Fruit fly (Drosophila melanogaster) whole organism, embryonic: ENCODE data around the gene Bgb.

Experiments used
- Bgb ChIP-seq: fragments of 200-800 bp; sonication (Bioruptor generic); IDR thresholded peaks from 2 replicates; pipeline ENCODE4 v1.3.6; 2022; ENCODE audit warnings: missing biosample characterization, missing genetic modification characterization; ENCODE audit not compliant: partially characterized antibody
- BtbVII ChIP-seq: fragments of 200-800 bp; sonication (Bioruptor generic); optimal IDR thresholded peaks from 3 replicates; lab custom pipeline; 2017; ENCODE audit warnings: missing biosample characterization, mild to moderate bottlenecking, missing genetic modification characterization
- Bteb2 ChIP-seq: fragments of 200-800 bp; sonication (Bioruptor generic); optimal IDR thresholded peaks from 2 replicates; lab custom pipeline; 2016; ENCODE audit warnings: missing biosample characterization, missing genetic modification characterization
- CG10431 ChIP-seq: fragments of 200-800 bp; sonication (Bioruptor generic); optimal IDR thresholded peaks from 3 replicates; lab custom pipeline; 2018; ENCODE audit warnings: missing biosample characterization, mild to moderate bottlenecking, missing genetic modification characterization
- CG10979 ChIP-seq: fragments of 200-800 bp; sonication (Bioruptor generic); optimal IDR thresholded peaks from 2 replicates; lab custom pipeline; 2018; ENCODE audit warnings: missing biosample characterization, mild to moderate bottlenecking, missing genetic modification characterization, moderate library complexity
- CG11398 ChIP-seq: fragments of 200-800 bp; sonication (Bioruptor generic); optimal IDR thresholded peaks from 2 replicates; lab custom pipeline; 2016; ENCODE audit warnings: missing biosample characterization, missing genetic modification characterization
- CG11504 ChIP-seq: fragments of 200-800 bp; sonication (Bioruptor generic); optimal IDR thresholded peaks from 3 replicates; lab custom pipeline; 2019; ENCODE audit warnings: missing biosample characterization, mild to moderate bottlenecking, missing genetic modification characterization, moderate library complexity
- CG12071 ChIP-seq: fragments of 200-800 bp; sonication (Bioruptor generic); optimal IDR thresholded peaks from 3 replicates; lab custom pipeline; 2018; ENCODE audit warnings: missing biosample characterization, mild to moderate bottlenecking, missing genetic modification characterization
- CG12104 ChIP-seq: fragments of 200-800 bp; sonication (Bioruptor generic); optimal IDR thresholded peaks from 3 replicates; lab custom pipeline; 2016; ENCODE audit warnings: missing biosample characterization, missing genetic modification characterization
- CG13424 ChIP-seq: fragments of 200-800 bp; sonication (Bioruptor generic); optimal IDR thresholded peaks from 2 replicates; lab custom pipeline; 2019; ENCODE audit warnings: missing biosample characterization, mild to moderate bottlenecking, missing genetic modification characterization, moderate library complexity
- CG15011 ChIP-seq: fragments of 200-800 bp; sonication (Bioruptor generic); optimal IDR thresholded peaks from 3 replicates; lab custom pipeline; 2018; ENCODE audit warnings: missing biosample characterization, mild to moderate bottlenecking, missing genetic modification characterization
- CG1602 ChIP-seq: fragments of 200-800 bp; sonication (Bioruptor generic); optimal IDR thresholded peaks from 3 replicates; lab custom pipeline; 2016; ENCODE audit warnings: missing biosample characterization, missing genetic modification characterization
- CG17912 ChIP-seq: fragments of 200-800 bp; sonication (Bioruptor generic); optimal IDR thresholded peaks from 2 replicates; lab custom pipeline; 2018; ENCODE audit warnings: missing biosample characterization, mild to moderate bottlenecking, missing genetic modification characterization
- CG18599 ChIP-seq: fragments of 200-800 bp; sonication (Bioruptor generic); optimal IDR thresholded peaks from 3 replicates; lab custom pipeline; 2017; ENCODE audit warnings: missing biosample characterization, missing genetic modification characterization, mild to moderate bottlenecking, moderate library complexity, missing genetic modification reagents
- CG6683 ChIP-seq: fragments of 200-800 bp; sonication (Bioruptor generic); optimal IDR thresholded peaks from 2 replicates; lab custom pipeline; 2017; ENCODE audit warnings: missing biosample characterization, mild to moderate bottlenecking, missing genetic modification characterization, missing genetic modification reagents
- CG9609 ChIP-seq: fragments of 200-800 bp; sonication (Bioruptor generic); optimal IDR thresholded peaks from 3 replicates; lab custom pipeline; 2016; ENCODE audit warnings: missing biosample characterization, missing genetic modification characterization
- Dip2 ChIP-seq: fragments of 200-800 bp; sonication (Bioruptor generic); IDR thresholded peaks from 2 replicates; pipeline ENCODE4 v1.3.6; 2022; ENCODE audit warnings: missing biosample characterization, missing genetic modification characterization
- E2f2 ChIP-seq: fragments of 200-800 bp; sonication (Bioruptor generic); IDR thresholded peaks from 2 replicates; pipeline ENCODE4 v1.3.6; 2022; ENCODE audit warnings: missing biosample characterization, missing genetic modification characterization
- ERR ChIP-seq: fragments of 200-800 bp; sonication (Bioruptor generic); optimal IDR thresholded peaks from 2 replicates; lab custom pipeline; 2016; ENCODE audit warnings: missing biosample characterization, missing genetic modification characterization
- Gsc ChIP-seq: fragments of 200-800 bp; sonication (Bioruptor generic); IDR thresholded peaks from 2 replicates; pipeline ENCODE4 v1.3.6; 2022; ENCODE audit warnings: missing biosample characterization, missing genetic modification characterization
- HLH3B ChIP-seq: fragments of 200-800 bp; sonication (Bioruptor generic); IDR thresholded peaks from 2 replicates; pipeline ENCODE4 v1.3.6; 2022; ENCODE audit warnings: missing biosample characterization, missing genetic modification characterization
- Hmr ChIP-seq: fragments of 200-800 bp; sonication (Bioruptor generic); optimal IDR thresholded peaks from 3 replicates; lab custom pipeline; 2017; ENCODE audit warnings: mild to moderate bottlenecking, missing biosample characterization, missing genetic modification reagents, missing genetic modification characterization
- Hr3 ChIP-seq: fragments of 200-800 bp; sonication (Bioruptor generic); optimal IDR thresholded peaks from 3 replicates; lab custom pipeline; 2016; ENCODE audit warnings: missing biosample characterization, missing genetic modification characterization
- Hsf ChIP-seq: fragments of 200-800 bp; sonication (Bioruptor generic); optimal IDR thresholded peaks from 3 replicates; lab custom pipeline; 2016; ENCODE audit warnings: missing biosample characterization, missing genetic modification characterization
- NfI ChIP-seq: fragments of 200-800 bp; sonication (Bioruptor generic); optimal IDR thresholded peaks from 3 replicates; lab custom pipeline; 2018; ENCODE audit warnings: missing biosample characterization, mild to moderate bottlenecking, missing genetic modification characterization, moderate library complexity
- Optix ChIP-seq: fragments of 200-800 bp; sonication (Bioruptor generic); IDR thresholded peaks from 3 replicates; pipeline ENCODE4 v1.3.6; 2022; ENCODE audit warnings: missing biosample characterization, missing genetic modification characterization
- Ptx1 ChIP-seq: fragments of 200-800 bp; sonication (Bioruptor generic); IDR thresholded peaks from 2 replicates; pipeline ENCODE4 v1.3.6; 2022; ENCODE audit warnings: missing biosample characterization, missing genetic modification characterization
- Rx ChIP-seq: fragments of 200-800 bp; sonication (Bioruptor generic); IDR thresholded peaks from 2 replicates; pipeline ENCODE4 v1.3.6; 2022; ENCODE audit warnings: missing biosample characterization, missing genetic modification characterization
- ash1 ChIP-seq: fragments of 200-800 bp; sonication (Bioruptor generic); optimal IDR thresholded peaks from 2 replicates; lab custom pipeline; 2018; ENCODE audit warnings: missing biosample characterization, mild to moderate bottlenecking, missing genetic modification characterization
- bcd ChIP-seq: fragments of 200-800 bp; sonication (Bioruptor generic); optimal IDR thresholded peaks from 2 replicates; lab custom pipeline; 2017; ENCODE audit warnings: missing biosample characterization, mild to moderate bottlenecking, missing genetic modification characterization
- cad ChIP-seq: fragments of >200 bp; optimal IDR thresholded peaks from 2 replicates; lab custom pipeline; 2017; ENCODE audit warnings: missing biosample characterization, missing genetic modification characterization
- caup ChIP-seq: fragments of 200-800 bp; sonication (Bioruptor generic); optimal IDR thresholded peaks from 3 replicates; lab custom pipeline; 2017; ENCODE audit warnings: missing biosample characterization, mild to moderate bottlenecking, missing genetic modification characterization, moderate library complexity; ENCODE audit not compliant: severe bottlenecking
- dpn ChIP-seq, 2 experiments: fragments of 200-800 bp; sonication (Bioruptor generic); optimal IDR thresholded peaks; 3 replicates each; lab custom pipeline; 2016; ENCODE audit warnings: missing biosample characterization in 2 of 2, missing genetic modification characterization in 2 of 2
- emc ChIP-seq: fragments of 200-800 bp; sonication (Bioruptor generic); optimal IDR thresholded peaks from 2 replicates; lab custom pipeline; 2016; ENCODE audit warnings: missing biosample characterization, missing genetic modification characterization
- ewg ChIP-seq: fragments of 200-800 bp; sonication (Bioruptor generic); optimal IDR thresholded peaks from 3 replicates; lab custom pipeline; 2017; ENCODE audit warnings: mild to moderate bottlenecking, missing biosample characterization, missing genetic modification reagents, missing genetic modification characterization
- fd102C ChIP-seq: fragments of 200-800 bp; sonication (Bioruptor generic); optimal IDR thresholded peaks from 2 replicates; lab custom pipeline; 2018; ENCODE audit warnings: missing biosample characterization, mild to moderate bottlenecking, missing genetic modification characterization, moderate library complexity
- fd3F ChIP-seq: fragments of 200-800 bp; sonication (Bioruptor generic); optimal IDR thresholded peaks from 2 replicates; lab custom pipeline; 2018; ENCODE audit warnings: missing biosample characterization, mild to moderate bottlenecking, missing genetic modification characterization, moderate library complexity
- ftz-f1 ChIP-seq: fragments of 200-800 bp; sonication (Bioruptor generic); optimal IDR thresholded peaks from 2 replicates; lab custom pipeline; 2016; ENCODE audit warnings: missing biosample characterization, missing genetic modification characterization
- gce ChIP-seq: fragments of 200-800 bp; sonication (Bioruptor generic); IDR thresholded peaks from 3 replicates; pipeline ENCODE4 v1.3.6; 2022; ENCODE audit warnings: missing biosample characterization, missing genetic modification characterization
- org-1 ChIP-seq: fragments of 200-800 bp; sonication (Bioruptor generic); optimal IDR thresholded peaks from 2 replicates; lab custom pipeline; 2017; ENCODE audit warnings: missing biosample characterization, missing genetic modification characterization
- prd ChIP-seq, 3 experiments: fragments of >200 bp in 2 of 3; fragments of 200-800 bp in 1 of 3; sonication (Bioruptor generic) in 1 of 3; optimal IDR thresholded peaks in 2 of 3; IDR thresholded peaks in 1 of 3; 2 replicates in 2 of 3; 3 replicates in 1 of 3; pipeline versions ENCODE4 v1.3.6 to Lab custom; 2017 to 2022; ENCODE audit warnings: missing biosample characterization in 1 of 3, missing genetic modification characterization in 1 of 3
- pzg ChIP-seq: fragments of 200-800 bp; sonication (Bioruptor generic); optimal IDR thresholded peaks from 3 replicates; lab custom pipeline; 2018; ENCODE audit warnings: missing biosample characterization, mild to moderate bottlenecking, missing genetic modification characterization, moderate library complexity
- row ChIP-seq: fragments of 200-800 bp; sonication (Bioruptor generic); IDR thresholded peaks from 3 replicates; pipeline ENCODE4 v1.3.6; 2022; ENCODE audit warnings: missing biosample characterization, missing genetic modification characterization
- sens ChIP-seq: fragments of 200-800 bp; sonication (Bioruptor generic); peaks from one replicate; lab custom pipeline; 2016; ENCODE audit warnings: missing biosample characterization, missing genetic modification characterization
- sisA ChIP-seq: fragments of 200-800 bp; sonication (Bioruptor generic); IDR thresholded peaks from 2 replicates; pipeline ENCODE4 v1.3.6; 2022; ENCODE audit warnings: missing biosample characterization, missing genetic modification characterization
- so ChIP-seq: fragments of 200-800 bp; sonication (Bioruptor generic); IDR thresholded peaks from 3 replicates; pipeline ENCODE4 v1.3.6; 2022; ENCODE audit warnings: missing biosample characterization, missing genetic modification characterization
- sob ChIP-seq: fragments of 200-800 bp; sonication (Bioruptor generic); IDR thresholded peaks from 2 replicates; pipeline ENCODE4 v1.3.6; 2022; ENCODE audit warnings: missing biosample characterization, missing genetic modification characterization
- tna ChIP-seq: fragments of 200-800 bp; sonication (Bioruptor generic); IDR thresholded peaks from 2 replicates; pipeline ENCODE4 v1.3.6; 2022; ENCODE audit warnings: missing biosample characterization, missing genetic modification characterization; ENCODE audit not compliant: partially characterized antibody
- vfl ChIP-seq: fragments of 200-800 bp; sonication (Bioruptor generic); optimal IDR thresholded peaks from 2 replicates; lab custom pipeline; 2016; ENCODE audit warnings: missing biosample characterization, missing genetic modification characterization
- zfh1 ChIP-seq: fragments of 200-800 bp; sonication (Bioruptor generic); IDR thresholded peaks from 3 replicates; pipeline ENCODE4 v1.3.6; 2022; ENCODE audit warnings: missing biosample characterization, missing genetic modification characterization

Bgb gene

DNA sequence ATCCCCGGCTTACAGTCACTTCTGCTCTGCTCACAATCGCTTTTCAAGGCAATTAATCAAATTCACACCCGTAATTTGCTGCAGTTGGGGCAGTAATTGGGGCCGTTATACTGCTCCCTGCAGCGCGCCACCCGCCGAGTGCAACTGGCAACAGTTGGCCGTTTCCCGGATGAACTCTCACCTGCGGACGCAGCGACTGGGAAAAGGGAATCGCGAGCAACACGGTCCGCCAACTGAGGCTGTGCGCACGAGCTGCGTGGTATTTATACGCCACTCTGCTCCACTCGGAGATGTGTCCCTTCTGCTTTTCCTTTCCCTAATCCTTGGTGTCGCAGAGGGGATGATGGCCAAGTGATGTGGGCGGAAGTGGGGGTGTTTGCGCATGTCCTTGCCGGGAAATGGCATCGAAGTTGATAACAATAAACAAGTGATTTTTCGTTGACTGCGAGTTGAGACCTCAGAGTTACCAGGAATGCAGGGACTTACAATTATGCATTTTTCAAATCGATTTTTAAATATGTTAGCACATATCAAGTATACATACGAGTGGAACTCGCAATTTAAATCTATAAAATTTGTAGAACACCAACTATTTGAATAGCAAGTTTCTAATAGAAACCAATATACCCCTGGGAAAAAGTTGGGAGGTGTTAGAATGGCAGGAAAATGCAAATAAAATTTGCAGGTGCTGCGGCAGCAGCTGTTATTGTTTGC is 10.3 kb upstream of the Bgb start, which contains the start of gene GC (continued):
- TF ChIP-seq CG1602 (GFP tag; lab: Kevin White, UChicago) (no peak), emc (GFP tag; lab: Kevin White, UChicago) (no peak), CG11504 (tag; lab: Kevin White, UChicago) (no peak), CG11398 (GFP tag; lab: Kevin White, UChicago) (no peak), CG15011 (GFP tag; lab: Kevin White, UChicago) (no peak), CG17912 (GFP tag; lab: Kevin White, UChicago) (no peak), CG12071 (GFP tag; lab: Kevin White, UChicago) (no peak), zfh1 (GFP tag; lab: Robert Waterston, UW) (no peak), Bgb (GFP tag; lab: Robert Waterston, UW) (peak; percentile 37; the same call in 1 of the 2 replicates), vfl (GFP tag; lab: Kevin White, UChicago) (no peak), CG13424 (no peak), Hr3 (GFP tag; lab: Kevin White, UChicago) (no peak), Gsc (GFP tag; lab: Robert Waterston, UW) (no peak), HLH3B (GFP tag; lab: Robert Waterston, UW) (peak; percentile 34; the same call in 1 of the 2 replicates), dpn (GFP tag; optimal IDR thresholded peaks at IDR 0.05; lab: Kevin White, UChicago) (peak in 1 of 2 experiments; percentile 16), ftz-f1 (no peak), sisA (GFP tag; lab: Robert Waterston, UW) (peak; percentile 30; the same call in 1 of the 2 replicates), ash1 (GFP tag; lab: Kevin White, UChicago) (no peak), CG9609 (no peak), ERR (GFP tag; lab: Kevin White, UChicago) (no peak), BtbVII (GFP tag; lab: Kevin White, UChicago) (no peak), sens (no peak), pzg (peak; percentile 4), cad (GFP tag; lab: Kevin White, UChicago) (no peak), sob (GFP tag; lab: Robert Waterston, UW) (no peak), ewg (peak; percentile 89), CG18599 (GFP tag; lab: Kevin White, UChicago) (peak; percentile 26), Hmr (GFP tag; lab: Kevin White, UChicago) (peak; percentile 49), row (GFP tag; lab: Robert Waterston, UW) (peak; percentile 75), caup (no peak), Ptx1 (peak; percentile 42; the same call in 1 of the 2 replicates), so (GFP tag; lab: Robert Waterston, UW) (no peak), CG12104 (GFP tag; lab: Kevin White, UChicago) (no peak), CG6683 (GFP tag; lab: Kevin White, UChicago) (no peak), CG10431 (GFP tag; lab: Kevin White, UChicago) (no peak), fd3F (no peak), prd (optimal IDR thresholded peaks at IDR 0.05; lab: Kevin White, UChicago) (no peak), prd (GFP tag; IDR thresholded peaks at IDR 0.05; lab: Robert Waterston, UW) (0 out of 3 replicates have a peak, but pooled peaks have one; percentile 21), gce (no peak), Optix (no peak), Bteb2 (GFP tag; lab: Kevin White, UChicago) (no peak), Rx (GFP tag; lab: Robert Waterston, UW) (no peak), E2f2 (GFP tag; lab: Robert Waterston, UW) (peak; percentile 27; the same call in 1 of the 2 replicates), fd102C (GFP tag; lab: Kevin White, UChicago) (no peak), CG10979 (tag; lab: Kevin White, UChicago) (no peak), org-1 (GFP tag; lab: Kevin White, UChicago) (no peak), Dip2 (no peak), Hsf (GFP tag; lab: Kevin White, UChicago) (no peak), bcd (no peak), tna (GFP tag; lab: Robert Waterston, UW) (no peak), NfI (GFP tag; lab: Kevin White, UChicago) (no peak)
